Comparison of ENCODE assay signal across 2 fruit fly cellular contexts in the genomic region with DNA sequence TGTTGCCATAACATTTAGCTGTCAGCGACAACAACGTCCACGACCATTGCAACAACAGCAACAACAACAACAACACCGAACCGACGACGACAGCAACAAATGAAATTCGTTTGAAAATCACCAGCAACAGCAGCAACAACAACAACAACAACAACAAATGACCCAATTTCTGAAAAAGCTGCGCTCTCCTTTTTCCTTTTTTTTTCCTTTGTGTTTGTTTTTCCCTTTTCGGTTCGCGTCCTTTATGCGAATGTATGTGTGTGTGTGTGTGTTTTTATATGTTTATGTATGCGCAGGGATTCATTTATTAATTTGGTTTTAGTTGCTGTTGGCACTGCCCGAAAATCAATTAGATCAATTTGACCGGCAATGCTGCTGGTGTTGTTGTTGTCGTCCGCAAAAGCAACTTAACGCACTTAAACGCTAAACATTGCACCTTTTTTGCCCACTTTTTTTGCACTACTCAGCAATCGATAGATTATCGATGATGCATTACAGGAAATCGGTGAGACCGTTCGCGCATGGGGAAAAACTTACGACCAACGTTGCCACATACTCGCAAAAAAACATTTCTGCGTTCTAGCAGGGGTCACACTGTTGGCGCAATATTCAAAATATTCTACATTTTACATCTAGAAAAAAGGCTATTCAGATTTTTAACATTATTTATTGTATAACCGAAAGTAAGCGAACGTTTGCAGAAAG.
TF ChIP-seq lines count a peak whose summit lies in the region.

A gene (minus strand): TSS at position 488 of the 705 bp plus-strand sequence.

TF ChIP-seq in whole organism, embryonic, 481 proteins besides CTCF, POLR2A, EP300 and RAD21 (continued from another document and continues in another):
- TF ChIP-seq NC2β (GFP tag; optimal IDR thresholded peaks at IDR 0.05; lab: Kevin White, UChicago), result peak; percentile 16
- TF ChIP-seq CG15601 (tag; optimal IDR thresholded peaks at IDR 0.05; lab: Kevin White, UChicago), result peak; percentile 38
- no peak for TF ChIP-seq CG43689 (GFP tag; IDR thresholded peaks at IDR 0.05; lab: Robert Waterston, UW)
- peak; percentile 34 for TF ChIP-seq CG10267 (tag; optimal IDR thresholded peaks at IDR 0.05; lab: Kevin White, UChicago)
- TF ChIP-seq sens (GFP tag; lab: Kevin White, UChicago), result peak; percentile 51
- TF ChIP-seq sob (GFP tag; IDR thresholded peaks at IDR 0.05; lab: Robert Waterston, UW), result no peak
- no peak for TF ChIP-seq CG7987 (GFP tag; optimal IDR thresholded peaks at IDR 0.05; lab: Kevin White, UChicago)
- no peak for TF ChIP-seq fd3F (GFP tag; optimal IDR thresholded peaks at IDR 0.05; lab: Kevin White, UChicago)
- TF ChIP-seq CG6175 (GFP tag; IDR thresholded peaks at IDR 0.05; lab: Robert Waterston, UW), result no peak
- peak; percentile 29 for TF ChIP-seq abd-A (tag; optimal IDR thresholded peaks at IDR 0.05; lab: Kevin White, UChicago)
- TF ChIP-seq CG3995 (GFP tag; optimal IDR thresholded peaks at IDR 0.05; lab: Kevin White, UChicago), result no peak
- no peak for TF ChIP-seq Taf1 (GFP tag; IDR thresholded peaks at IDR 0.05; lab: Robert Waterston, UW)
- TF ChIP-seq CG6689 (GFP tag; IDR thresholded peaks at IDR 0.05; lab: Robert Waterston, UW), result no peak
- no peak for TF ChIP-seq CG6654 (GFP tag; optimal IDR thresholded peaks at IDR 0.05; lab: Kevin White, UChicago)
- 0 out of 3 replicates have a peak, but pooled peaks have one; percentile 23 for TF ChIP-seq row (GFP tag; IDR thresholded peaks at IDR 0.05; lab: Robert Waterston, UW)
- TF ChIP-seq Scr (GFP tag; IDR thresholded peaks at IDR 0.05; lab: Robert Waterston, UW; ENCODE audit: partially characterized antibody), result peak; percentile 67
- no peak; the same call in 2 of the 3 replicates for TF ChIP-seq zen2 (GFP tag; IDR thresholded peaks at IDR 0.05; lab: Robert Waterston, UW; ENCODE audit: partially characterized antibody)
- TF ChIP-seq dan (GFP tag; IDR thresholded peaks at IDR 0.05; lab: Robert Waterston, UW), result no peak
- no peak for TF ChIP-seq CG10979 (tag; optimal IDR thresholded peaks at IDR 0.05; lab: Kevin White, UChicago)
- no peak for TF ChIP-seq CG1602 (GFP tag; optimal IDR thresholded peaks at IDR 0.05; lab: Kevin White, UChicago)
- no peak for TF ChIP-seq wdn (GFP tag; IDR thresholded peaks at IDR 0.05; lab: Robert Waterston, UW)
- peak; percentile 86 for TF ChIP-seq Dref (GFP tag; IDR thresholded peaks at IDR 0.05; lab: Robert Waterston, UW)
- no peak for TF ChIP-seq CG4820 (GFP tag; optimal IDR thresholded peaks at IDR 0.05; lab: Kevin White, UChicago)
- no peak for TF ChIP-seq HLHmδ (GFP tag; optimal IDR thresholded peaks at IDR 0.05; lab: Kevin White, UChicago)
- peak; percentile 80 for TF ChIP-seq rib (GFP tag; IDR thresholded peaks at IDR 0.05; lab: Robert Waterston, UW)
- TF ChIP-seq Nf-YC (tag; optimal IDR thresholded peaks at IDR 0.05; lab: Kevin White, UChicago), result peak; percentile 21
- peak; percentile 11 for TF ChIP-seq lilli (GFP tag; optimal IDR thresholded peaks at IDR 0.05; lab: Kevin White, UChicago)
- TF ChIP-seq CG2129 (GFP tag; IDR thresholded peaks at IDR 0.05; lab: Robert Waterston, UW; ENCODE audit: partially characterized antibody), result no peak; the same call in none of the 2 replicates
- peak; percentile 63 for TF ChIP-seq inv (GFP tag; IDR thresholded peaks at IDR 0.05; lab: Robert Waterston, UW; ENCODE audit: partially characterized antibody)
- peak; percentile 32 for TF ChIP-seq CG30020 (tag; optimal IDR thresholded peaks at IDR 0.05; lab: Kevin White, UChicago)
- peak; percentile 61 for TF ChIP-seq Lhr (GFP tag; optimal IDR thresholded peaks at IDR 0.05; lab: Kevin White, UChicago)
- peak; percentile 78 for TF ChIP-seq knrl (GFP tag; IDR thresholded peaks at IDR 0.05; lab: Robert Waterston, UW; ENCODE audit: partially characterized antibody)
- no peak for TF ChIP-seq CG15696 (tag; optimal IDR thresholded peaks at IDR 0.05; lab: Kevin White, UChicago)
- no peak for TF ChIP-seq HLH54F (GFP tag; optimal IDR thresholded peaks at IDR 0.05; lab: Kevin White, UChicago)
- 0 out of 3 replicates have a peak, but pooled peaks have one; percentile 36 for TF ChIP-seq CG14860 (GFP tag; IDR thresholded peaks at IDR 0.05; lab: Robert Waterston, UW; ENCODE audit: partially characterized antibody)
- TF ChIP-seq CG8290 (GFP tag; optimal IDR thresholded peaks at IDR 0.05; lab: Kevin White, UChicago), result peak; percentile 23
- TF ChIP-seq CG8290 (tag; optimal IDR thresholded peaks at IDR 0.05; lab: Kevin White, UChicago), result peak in 1 of 2 experiments; percentile 70
- peak; percentile 37 for TF ChIP-seq phol (tag; optimal IDR thresholded peaks at IDR 0.05; lab: Kevin White, UChicago)
- TF ChIP-seq sug (tag; optimal IDR thresholded peaks at IDR 0.05; lab: Kevin White, UChicago), result peak; percentile 40
- no peak for TF ChIP-seq tup (GFP tag; optimal IDR thresholded peaks at IDR 0.05; lab: Kevin White, UChicago)
- TF ChIP-seq CG3847 (GFP tag; IDR thresholded peaks at IDR 0.05; lab: Robert Waterston, UW), result peak; percentile 86
- TF ChIP-seq cas (GFP tag; IDR thresholded peaks at IDR 0.05; lab: Robert Waterston, UW), result no peak
- TF ChIP-seq Sry-β (GFP tag; optimal IDR thresholded peaks at IDR 0.05; lab: Kevin White, UChicago), result no peak
- TF ChIP-seq CG2712 (tag; optimal IDR thresholded peaks at IDR 0.05; lab: Kevin White, UChicago), result peak; percentile 21
- TF ChIP-seq CG1647 (GFP tag; optimal IDR thresholded peaks at IDR 0.05; lab: Kevin White, UChicago), result no peak
- peak; percentile 96 for TF ChIP-seq CG4360 (GFP tag; IDR thresholded peaks at IDR 0.05; lab: Robert Waterston, UW)
- TF ChIP-seq CG10565 (GFP tag; optimal IDR thresholded peaks at IDR 0.05; lab: Kevin White, UChicago), result no peak
- no peak for TF ChIP-seq CG10274 (GFP tag; optimal IDR thresholded peaks at IDR 0.05; lab: Kevin White, UChicago)
- no peak for TF ChIP-seq bowl (GFP tag; IDR thresholded peaks at IDR 0.05; lab: Robert Waterston, UW)
- TF ChIP-seq cato (GFP tag; optimal IDR thresholded peaks at IDR 0.05; lab: Kevin White, UChicago; ENCODE audit: borderline replicate concordance), result no peak
- TF ChIP-seq CG7357 (GFP tag; IDR thresholded peaks at IDR 0.05; lab: Robert Waterston, UW), result no peak
- peak; percentile 82 for TF ChIP-seq stwl (tag; optimal IDR thresholded peaks at IDR 0.05; lab: Kevin White, UChicago)
- TF ChIP-seq Pdp1 (GFP tag; optimal IDR thresholded peaks at IDR 0.05; lab: Kevin White, UChicago), result peak in 1 of 2 experiments; percentile 80
- TF ChIP-seq dysf (GFP tag; IDR thresholded peaks at IDR 0.05; lab: Robert Waterston, UW), result no peak
- TF ChIP-seq onecut (GFP tag; IDR thresholded peaks at IDR 0.05; lab: Robert Waterston, UW), result no peak; the same call in 1 of the 2 replicates
- no peak for TF ChIP-seq dmrt11E (tag; optimal IDR thresholded peaks at IDR 0.05; lab: Kevin White, UChicago)
- peak; percentile 30 for TF ChIP-seq p53 (GFP tag; optimal IDR thresholded peaks at IDR 0.05; lab: Kevin White, UChicago)
- peak; percentile 83 for TF ChIP-seq Bgb (GFP tag; IDR thresholded peaks at IDR 0.05; lab: Robert Waterston, UW; ENCODE audit: partially characterized antibody)
- no peak for TF ChIP-seq Drgx (GFP tag; IDR thresholded peaks at IDR 0.05; lab: Robert Waterston, UW)
- peak; percentile 14 for TF ChIP-seq YL-1 (GFP tag; optimal IDR thresholded peaks at IDR 0.05; lab: Kevin White, UChicago)
- TF ChIP-seq CG2199 (GFP tag; IDR thresholded peaks at IDR 0.05; lab: Robert Waterston, UW), result no peak

TF ChIP-seq in whole organism, prepupa, 60 proteins besides CTCF, POLR2A, EP300 and RAD21 (continued from another document):
- peak; percentile 52 for TF ChIP-seq CG1621 (tag; optimal IDR thresholded peaks at IDR 0.05; lab: Kevin White, UChicago)
- peak; percentile 25; the same call in 1 of the 2 replicates for TF ChIP-seq CG15336 (GFP tag; IDR thresholded peaks at IDR 0.05; lab: Robert Waterston, UW)
- no peak for TF ChIP-seq svp (GFP tag; lab: Kevin White, UChicago)
- TF ChIP-seq Smox (GFP tag; optimal IDR thresholded peaks at IDR 0.05; lab: Kevin White, UChicago), result no peak
- TF ChIP-seq CG11902 (GFP tag; optimal IDR thresholded peaks at IDR 0.05; lab: Kevin White, UChicago), result no peak
- no peak for TF ChIP-seq Ets21C (GFP tag; optimal IDR thresholded peaks at IDR 0.05; lab: Kevin White, UChicago)
- no peak for TF ChIP-seq acj6 (GFP tag; optimal IDR thresholded peaks at IDR 0.05; lab: Kevin White, UChicago)
- TF ChIP-seq CG6163 (GFP tag; IDR thresholded peaks at IDR 0.05; lab: Robert Waterston, UW), result peak; percentile 7; the same call in 1 of the 3 replicates
- no peak for TF ChIP-seq Hr39 (GFP tag; optimal IDR thresholded peaks at IDR 0.05; lab: Kevin White, UChicago)
- peak; percentile 6 for TF ChIP-seq CG34406 (GFP tag; optimal IDR thresholded peaks at IDR 0.05; lab: Kevin White, UChicago)
